Fruit fly (Drosophila melanogaster): Measurements from ENCODE around the gene AIF.

The AIF gene

DNA sequence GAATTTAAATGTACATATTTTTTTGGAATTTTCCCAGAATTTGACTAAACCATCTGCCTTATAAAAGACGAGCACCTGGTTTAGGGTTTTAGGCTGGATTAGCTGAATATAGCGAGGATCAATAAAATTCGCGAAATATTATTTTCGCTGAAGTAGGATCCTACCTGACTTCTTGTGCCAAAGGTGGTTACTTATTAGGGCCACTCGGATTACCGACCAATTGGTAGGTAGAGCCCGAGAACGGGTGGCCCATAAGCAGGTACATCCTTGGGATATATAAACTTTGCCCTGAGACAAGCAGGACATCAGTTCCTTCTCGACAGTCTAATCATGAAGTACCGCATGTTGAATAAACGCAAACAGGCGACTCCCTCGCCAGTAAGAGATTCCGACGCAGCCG lies 3.9 kb downstream of the AIF start, which contains the start of gene CG15382:
CG15382 (plus strand) TSS at position 301 of the 400 bp plus-strand sequence.
- TF ChIP-seq Sin3A (optimal IDR thresholded peaks at IDR 0.05) (no peak), ttk (optimal IDR thresholded peaks at IDR 0.05) (no peak), psq (optimal IDR thresholded peaks at IDR 0.05) (no peak)

DNA sequence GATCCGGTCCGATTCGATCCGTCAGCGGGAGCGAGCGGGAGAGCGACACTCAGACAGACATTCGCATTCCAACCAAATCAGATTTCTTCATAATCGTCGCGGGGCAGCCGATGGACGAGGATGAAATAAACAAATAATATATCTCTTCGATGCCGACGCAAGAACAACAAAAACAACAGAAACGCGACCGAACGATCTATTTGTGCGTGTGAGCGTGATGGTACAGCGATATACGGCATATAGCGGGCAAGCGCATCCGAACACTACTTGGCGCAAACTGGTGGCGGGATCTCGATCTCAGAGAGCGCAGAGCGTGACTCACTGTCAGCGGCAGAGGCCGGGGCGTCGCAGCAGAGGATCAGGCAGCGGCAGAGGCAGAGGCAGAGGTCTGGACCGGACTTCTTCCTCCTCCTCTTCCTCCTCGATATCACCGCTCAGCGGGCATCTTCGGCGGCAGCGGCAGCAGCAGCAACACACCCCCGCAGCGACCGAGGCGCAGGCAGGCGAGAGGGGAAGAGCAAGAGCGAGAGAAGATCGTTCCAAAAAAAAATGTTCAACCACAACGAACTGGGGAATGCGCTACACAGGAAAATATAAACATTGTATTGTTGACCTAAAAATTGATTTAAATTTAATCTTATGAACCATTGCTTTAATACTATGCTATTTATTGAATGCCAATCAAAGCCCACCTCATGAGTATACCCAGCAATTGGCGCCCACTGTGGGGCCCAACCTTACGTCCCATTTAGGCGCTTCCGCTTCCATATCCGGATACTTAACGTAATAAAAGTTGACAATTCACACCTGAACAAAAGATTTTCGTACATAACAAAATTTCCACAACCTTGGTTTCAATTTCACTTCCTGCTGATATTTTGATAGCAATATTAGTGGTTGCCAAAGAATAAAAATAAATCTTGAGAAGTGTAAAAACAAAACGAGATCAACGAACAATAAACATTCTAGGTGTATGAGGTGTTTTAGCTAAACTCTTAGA lies 10.0 kb downstream of the AIF start:
- TF ChIP-seq insv (optimal IDR thresholded peaks at IDR 0.05): no peak
- no peak for TF ChIP-seq ttk (optimal IDR thresholded peaks at IDR 0.05)
- no peak for TF ChIP-seq Sin3A (optimal IDR thresholded peaks at IDR 0.05)
- TF ChIP-seq h (optimal IDR thresholded peaks at IDR 0.05): no peak
- no peak for TF ChIP-seq psq (optimal IDR thresholded peaks at IDR 0.05)
- TF ChIP-seq Myc (optimal IDR thresholded peaks at IDR 0.05): no peak

DNA sequence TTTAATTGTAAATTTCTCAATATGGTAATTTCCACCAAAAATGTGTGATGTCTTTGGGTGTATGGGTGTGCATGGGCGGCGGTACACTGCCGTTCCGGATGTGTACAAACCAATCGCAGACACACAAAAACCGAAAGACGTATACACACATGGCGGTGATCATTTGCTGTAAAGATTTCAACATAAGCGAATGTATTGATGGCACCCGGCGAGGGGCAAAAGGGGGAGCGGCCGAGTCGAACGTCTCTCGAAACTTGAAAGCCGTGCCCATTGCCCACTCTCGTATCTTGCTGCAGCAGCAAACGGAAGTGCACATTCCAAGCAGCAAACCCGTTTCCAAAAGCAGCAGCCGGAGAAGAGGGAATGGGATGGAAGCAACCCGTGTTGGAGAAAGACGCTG lies 10.7 kb downstream of the AIF start:
- TF ChIP-seq ttk (optimal IDR thresholded peaks at IDR 0.05) (no peak), Sin3A (optimal IDR thresholded peaks at IDR 0.05) (no peak), psq (optimal IDR thresholded peaks at IDR 0.05) (no peak)

DNA sequence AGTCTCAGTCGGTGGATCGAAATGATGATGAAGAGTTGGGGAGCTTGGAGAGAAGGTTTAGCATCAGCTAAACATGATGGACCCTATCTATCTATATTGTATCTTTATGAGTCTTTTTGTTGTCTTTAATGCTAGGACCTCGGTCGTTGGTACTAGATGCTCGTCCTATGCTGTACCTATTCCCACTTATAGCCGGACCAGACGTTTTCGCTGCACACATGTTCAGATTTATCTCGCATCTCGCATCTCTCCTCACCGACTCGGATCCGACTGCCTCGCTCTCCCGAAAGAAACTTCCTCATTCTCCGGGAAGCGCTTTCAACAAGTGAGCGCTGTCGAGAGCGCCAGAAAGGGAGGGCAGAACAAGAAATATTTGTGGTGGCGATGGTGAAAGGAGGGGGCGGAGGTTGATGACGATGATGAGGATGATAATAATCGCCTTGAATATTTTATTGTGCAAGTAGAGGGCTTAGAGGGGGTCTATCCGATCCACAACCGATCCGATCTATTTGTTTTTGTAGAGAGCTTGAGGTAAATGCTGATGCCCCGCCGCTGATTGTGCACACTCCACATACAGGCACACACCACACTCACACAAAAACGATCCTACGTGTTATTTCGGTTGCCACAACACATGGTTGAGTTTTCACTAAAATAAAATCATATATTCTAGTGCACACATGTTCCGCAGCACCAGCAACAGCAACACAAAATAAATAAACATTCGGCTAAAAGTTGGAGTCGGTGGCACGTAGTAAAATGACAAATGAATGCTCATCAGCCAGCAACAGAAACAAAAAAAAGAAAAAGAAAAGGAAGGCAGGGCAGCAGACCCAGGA lies 11.4 kb downstream of the AIF start:
- no peak for TF ChIP-seq h (optimal IDR thresholded peaks at IDR 0.05)
- TF ChIP-seq ttk (optimal IDR thresholded peaks at IDR 0.05): no peak
- no peak for TF ChIP-seq psq (optimal IDR thresholded peaks at IDR 0.05)
- no peak for TF ChIP-seq Myc (optimal IDR thresholded peaks at IDR 0.05)
- TF ChIP-seq Sin3A (optimal IDR thresholded peaks at IDR 0.05): no peak
- no peak for TF ChIP-seq insv (optimal IDR thresholded peaks at IDR 0.05)

DNA sequence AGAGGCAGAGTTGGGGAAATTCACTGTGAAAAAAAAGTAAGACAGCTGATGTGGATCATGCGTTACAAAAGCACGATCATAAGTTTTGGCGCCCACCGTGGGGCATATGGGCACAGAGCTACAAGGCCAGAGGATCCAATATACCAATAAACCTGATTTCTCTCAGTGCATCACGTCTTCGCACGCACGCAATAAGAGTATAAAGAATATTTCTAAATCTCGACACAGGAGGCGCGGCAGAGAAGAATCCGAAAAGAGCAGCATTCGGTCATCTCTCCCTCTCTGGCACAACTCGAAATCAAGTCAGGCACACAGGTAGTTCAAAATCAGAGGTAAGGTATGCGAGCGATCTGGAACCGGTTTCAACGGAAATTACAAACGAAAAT lies 12.0 kb downstream of the AIF start:
- TF ChIP-seq psq (optimal IDR thresholded peaks at IDR 0.05) (no peak), Myc (optimal IDR thresholded peaks at IDR 0.05) (no peak), ttk (optimal IDR thresholded peaks at IDR 0.05) (no peak), h (optimal IDR thresholded peaks at IDR 0.05) (no peak), insv (optimal IDR thresholded peaks at IDR 0.05) (no peak), Sin3A (optimal IDR thresholded peaks at IDR 0.05) (no peak)

DNA sequence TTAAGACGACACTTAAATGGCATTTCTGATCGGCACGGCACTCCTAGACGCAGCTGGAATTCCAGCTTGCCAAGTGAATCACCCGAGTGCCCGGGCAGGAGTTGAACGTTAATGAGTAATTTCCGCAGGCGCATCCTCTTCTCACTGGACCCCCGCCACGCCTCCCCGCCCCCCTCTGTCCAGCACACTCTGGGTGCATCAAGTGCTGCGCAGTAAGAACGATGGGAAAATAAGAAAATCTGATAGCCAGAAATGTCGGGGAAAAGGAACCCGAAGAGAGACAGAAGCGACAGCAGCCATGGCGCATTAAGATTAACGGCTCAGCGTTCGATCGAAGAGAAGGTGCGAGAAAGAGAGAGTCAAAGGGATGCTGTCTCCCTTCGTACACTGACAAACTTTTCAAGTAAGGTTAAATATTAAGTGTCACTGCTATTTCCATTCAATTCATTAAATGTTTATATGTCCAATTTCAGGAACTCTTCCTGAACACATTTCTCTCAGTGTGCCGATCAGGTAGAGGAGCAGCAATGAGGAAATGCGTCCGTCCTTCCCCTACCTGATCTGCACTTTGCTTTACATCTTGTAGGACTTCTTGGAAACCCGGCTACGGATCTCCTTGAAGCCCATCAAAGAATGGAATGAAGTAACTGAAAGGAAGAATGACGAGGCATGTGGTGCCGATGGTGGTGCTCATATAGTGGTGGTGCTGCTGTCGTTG lies 13.1 kb downstream of the AIF start:
- TF ChIP-seq Sin3A (optimal IDR thresholded peaks at IDR 0.05) (no peak), psq (optimal IDR thresholded peaks at IDR 0.05) (no peak), Myc (optimal IDR thresholded peaks at IDR 0.05) (no peak), h (optimal IDR thresholded peaks at IDR 0.05) (no peak), ttk (optimal IDR thresholded peaks at IDR 0.05) (no peak), insv (optimal IDR thresholded peaks at IDR 0.05) (no peak)

DNA sequence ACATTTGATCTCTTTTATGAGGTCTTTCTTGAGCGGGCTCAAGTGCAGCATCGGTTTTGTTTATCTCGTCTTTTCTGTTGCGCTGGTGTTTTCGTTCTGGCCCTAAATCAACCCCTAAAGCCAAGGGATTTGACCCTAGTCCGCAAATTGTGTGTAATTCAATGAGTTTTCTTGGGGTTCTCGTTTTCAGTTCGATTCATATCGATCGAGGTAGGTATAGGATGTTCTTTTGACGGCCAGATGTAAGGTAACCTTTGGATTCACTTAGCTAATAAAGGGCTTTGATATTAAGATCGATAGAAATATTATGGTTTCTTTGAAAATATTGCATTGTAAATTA lies 13.7 kb downstream of the AIF start:
- TF ChIP-seq Sin3A (optimal IDR thresholded peaks at IDR 0.05): no peak
- TF ChIP-seq insv (optimal IDR thresholded peaks at IDR 0.05): no peak
- no peak for TF ChIP-seq ttk (optimal IDR thresholded peaks at IDR 0.05)
- no peak for TF ChIP-seq Myc (optimal IDR thresholded peaks at IDR 0.05)
- TF ChIP-seq psq (optimal IDR thresholded peaks at IDR 0.05): no peak
- no peak for TF ChIP-seq h (optimal IDR thresholded peaks at IDR 0.05)

DNA sequence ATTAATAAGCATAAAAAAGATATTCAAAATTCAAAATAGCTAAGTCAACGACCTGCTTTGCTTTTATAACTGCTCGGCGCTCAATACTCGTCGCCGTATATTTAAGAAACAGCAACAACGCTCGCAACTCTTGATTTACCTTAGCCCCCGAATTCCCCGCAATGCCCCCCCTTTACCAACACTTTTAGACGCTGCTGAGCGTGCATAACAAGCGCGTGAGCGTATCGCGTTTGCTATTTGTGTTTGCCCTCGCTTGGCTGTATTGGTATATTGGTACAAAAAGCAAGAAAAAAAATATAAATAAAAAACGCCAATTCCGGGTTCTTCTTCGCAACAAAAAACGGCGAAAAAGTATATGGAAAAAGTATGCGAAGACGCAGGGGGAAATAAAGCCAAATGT lies 14.3 kb downstream of the AIF start:
- no peak for TF ChIP-seq insv (optimal IDR thresholded peaks at IDR 0.05)

DNA sequence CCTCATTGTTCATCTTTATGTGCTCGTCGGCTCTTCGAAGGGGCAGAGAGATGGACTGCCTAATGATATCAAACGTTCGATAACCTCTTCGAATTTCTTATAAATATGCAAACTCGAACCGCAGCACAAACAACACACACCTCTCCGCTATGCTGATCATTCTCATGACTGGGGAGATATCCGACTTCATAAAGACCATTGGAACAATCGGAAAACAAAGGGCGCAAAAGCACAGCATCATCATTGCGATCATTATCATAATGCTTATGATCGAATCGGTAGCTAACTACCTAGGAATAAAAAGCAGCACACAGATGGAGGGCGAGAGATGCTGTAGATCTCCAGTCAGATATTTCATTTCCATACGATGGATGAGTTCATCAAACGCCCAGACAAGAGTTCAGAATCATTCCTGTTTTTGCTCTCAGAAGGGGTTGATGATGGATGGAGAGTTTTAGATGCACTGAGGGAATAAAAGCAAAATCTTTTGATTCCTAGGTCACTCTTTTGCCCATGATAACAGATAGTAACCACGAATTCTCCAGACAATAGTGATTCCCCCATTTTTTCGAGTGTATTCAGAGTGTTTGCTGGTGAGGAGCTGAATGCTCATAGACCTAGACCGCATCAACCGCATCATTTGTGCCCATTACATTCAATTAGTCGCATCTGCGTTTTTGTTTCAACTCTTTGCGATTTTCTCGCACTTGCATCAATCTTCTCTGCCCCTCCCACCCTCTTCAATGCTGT lies 15.6 kb downstream of the AIF start:
- TF ChIP-seq Sin3A (optimal IDR thresholded peaks at IDR 0.05) (no peak), insv (optimal IDR thresholded peaks at IDR 0.05) (no peak), h (optimal IDR thresholded peaks at IDR 0.05) (no peak), ttk (optimal IDR thresholded peaks at IDR 0.05) (no peak), psq (optimal IDR thresholded peaks at IDR 0.05) (no peak), Myc (optimal IDR thresholded peaks at IDR 0.05) (no peak)

DNA sequence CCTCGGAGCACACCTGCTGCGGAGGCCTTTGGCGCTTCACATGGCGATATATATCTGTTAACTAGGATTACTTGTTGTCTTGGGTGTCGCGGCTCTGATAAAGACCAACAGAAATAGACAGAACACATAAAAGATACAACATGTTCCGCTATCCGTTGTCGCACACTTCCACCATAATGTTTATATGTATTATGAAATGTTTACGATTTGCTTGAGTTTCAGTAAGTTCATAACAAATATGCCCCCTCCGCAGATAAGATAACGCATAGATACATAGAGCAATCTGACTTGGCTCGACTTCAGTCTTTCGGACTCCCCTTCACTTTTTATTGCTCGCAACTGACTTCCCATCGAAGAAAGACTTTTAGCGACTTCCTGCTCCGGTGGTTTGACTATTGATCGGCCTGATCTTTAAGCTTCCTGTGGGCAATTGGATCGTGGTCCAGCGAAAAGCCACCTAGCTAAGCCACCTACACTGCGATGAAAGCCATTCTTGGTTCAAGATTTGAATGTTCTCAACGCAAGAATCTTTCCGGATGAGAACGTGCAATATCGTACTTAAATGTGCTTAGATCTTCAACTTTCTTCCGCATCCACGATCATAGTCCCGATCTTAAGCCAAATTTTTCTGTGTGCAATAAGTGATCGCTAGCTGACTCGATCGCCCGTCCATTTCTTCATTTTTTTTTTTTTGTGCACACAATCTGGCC lies 16.8 kb downstream of the AIF start:
- TF ChIP-seq h (optimal IDR thresholded peaks at IDR 0.05): no peak
- no peak for TF ChIP-seq insv (optimal IDR thresholded peaks at IDR 0.05)
- TF ChIP-seq Sin3A (optimal IDR thresholded peaks at IDR 0.05): no peak
- TF ChIP-seq psq (optimal IDR thresholded peaks at IDR 0.05): no peak
- TF ChIP-seq Myc (optimal IDR thresholded peaks at IDR 0.05): no peak

DNA sequence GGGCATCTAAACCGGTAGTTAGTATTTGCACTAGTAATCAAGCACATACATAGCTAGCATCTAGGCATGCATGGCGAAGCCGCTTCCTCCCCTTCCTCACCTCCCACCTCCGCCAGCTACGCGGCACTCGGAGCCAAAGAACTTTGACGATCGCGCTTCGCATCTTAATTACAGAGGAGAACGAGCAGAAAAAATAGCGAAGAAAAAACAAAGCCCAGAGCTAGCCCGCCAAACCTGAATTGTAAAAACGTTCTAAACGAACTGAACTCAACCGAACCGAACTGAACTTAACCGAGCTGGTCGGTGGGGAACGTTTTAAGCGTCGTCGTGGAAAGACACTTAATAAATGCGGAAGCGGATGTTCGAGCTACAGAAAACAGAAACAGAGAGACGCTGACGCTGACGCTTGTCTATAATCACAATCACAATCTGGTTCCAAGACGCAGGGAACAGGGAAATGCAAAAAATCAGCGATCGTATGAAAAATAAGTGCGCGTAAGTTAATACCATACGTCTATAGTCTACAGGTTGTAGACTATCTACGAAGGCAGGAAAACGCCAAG lies 17.4 kb downstream of the AIF start:
- TF ChIP-seq h (optimal IDR thresholded peaks at IDR 0.05) (no peak), ttk (optimal IDR thresholded peaks at IDR 0.05) (no peak), insv (optimal IDR thresholded peaks at IDR 0.05) (no peak), Sin3A (optimal IDR thresholded peaks at IDR 0.05) (no peak), psq (optimal IDR thresholded peaks at IDR 0.05) (no peak), Myc (optimal IDR thresholded peaks at IDR 0.05) (no peak)

Measured in Kc167 (cell line).